Worm (Caenorhabditis elegans) whole organism, L2 larva: ENCODE measurements around the gene T25B2.1.

Source experiments
- R02D3.7 ChIP-seq: fragments of 150-350 bp; optimal IDR thresholded peaks from 2 replicates; lab custom pipeline; 2014; ENCODE audit warnings: missing biosample characterization, missing genetic modification characterization
- dmd-4 ChIP-seq: sonication (generic microtip); optimal IDR thresholded peaks from 2 replicates; lab custom pipeline; 2017; ENCODE audit warnings: missing biosample characterization, missing genetic modification characterization
- egl-27 ChIP-seq: sonication (generic microtip); optimal IDR thresholded peaks from 3 replicates; lab custom pipeline; 2017; ENCODE audit warnings: missing biosample characterization, missing genetic modification reagents, missing genetic modification characterization
- elt-1 ChIP-seq: fragments of 150-350 bp; optimal IDR thresholded peaks from 2 replicates; lab custom pipeline; 2014; ENCODE audit warnings: missing biosample characterization, missing genetic modification characterization
- elt-3 ChIP-seq: sonication (generic microtip); optimal IDR thresholded peaks from 2 replicates; lab custom pipeline; 2017; ENCODE audit warnings: missing biosample characterization, missing genetic modification characterization
- lin-13 ChIP-seq: fragments of 150-350 bp; optimal IDR thresholded peaks from 2 replicates; lab custom pipeline; 2014; ENCODE audit warnings: missing biosample characterization, missing genetic modification reagents, missing genetic modification characterization
- lin-39 ChIP-seq: fragments of 150-350 bp; optimal IDR thresholded peaks from 2 replicates; lab custom pipeline; 2014; ENCODE audit warnings: missing biosample characterization, missing genetic modification reagents, missing genetic modification characterization
- lsy-2 ChIP-seq, 2 experiments: fragments of 150-350 bp in 1 of 2; sonication (generic microtip) in 1 of 2; optimal IDR thresholded peaks; 2 replicates each; lab custom pipeline; 2014 to 2017; ENCODE audit warnings: missing biosample characterization in 2 of 2, missing genetic modification characterization in 2 of 2
- nhr-11 ChIP-seq: fragments of 150-350 bp; optimal IDR thresholded peaks from 2 replicates; lab custom pipeline; 2014; ENCODE audit warnings: missing biosample characterization, missing genetic modification characterization
- nhr-129 ChIP-seq: fragments of 150-350 bp; optimal IDR thresholded peaks from 2 replicates; lab custom pipeline; 2014; ENCODE audit warnings: missing biosample characterization, missing genetic modification characterization
- nhr-237 ChIP-seq: fragments of 150-350 bp; optimal IDR thresholded peaks from 2 replicates; lab custom pipeline; 2014; ENCODE audit warnings: missing biosample characterization, missing genetic modification characterization
- nhr-6 ChIP-seq: fragments of 150-350 bp; optimal IDR thresholded peaks from 2 replicates; lab custom pipeline; 2014; ENCODE audit warnings: missing biosample characterization, missing genetic modification characterization
- ztf-11 ChIP-seq: sonication (generic microtip); optimal IDR thresholded peaks from 2 replicates; lab custom pipeline; 2017; ENCODE audit warnings: missing biosample characterization, missing genetic modification characterization

DNA sequence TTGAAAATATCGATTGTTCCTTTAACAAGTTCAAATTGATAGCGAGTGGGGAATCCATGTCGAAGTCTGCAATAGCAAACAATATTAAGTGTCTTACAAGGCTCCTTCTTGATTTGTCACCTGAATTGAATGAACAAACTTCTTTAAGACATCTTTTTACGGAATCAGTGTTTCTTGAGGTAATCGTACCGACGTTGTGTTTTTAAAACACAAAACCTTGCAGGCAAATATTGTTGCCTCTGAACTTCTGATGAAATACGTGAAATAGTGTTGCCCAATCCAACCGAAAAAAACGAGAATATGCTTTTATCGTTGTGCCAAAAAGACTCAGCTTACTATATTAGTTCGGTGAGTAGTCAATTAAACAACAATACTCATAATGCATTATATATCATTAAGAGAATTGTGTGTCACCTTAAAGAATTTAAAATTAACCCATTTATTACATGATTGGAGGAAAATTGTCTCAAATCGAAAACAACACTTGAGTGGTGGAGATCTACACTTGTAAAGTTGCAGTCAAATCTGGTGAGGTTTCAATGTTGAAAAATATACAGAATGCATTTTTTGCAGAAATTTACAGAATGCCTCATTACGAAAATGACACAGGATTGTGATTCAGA, 4.3 kb downstream of the T25B2.1 start, which contains the start of the genes T25B2.4 and T13C5.3:
- TF ChIP-seq lsy-2 (tag; optimal IDR thresholded peaks at IDR 0.05; lab: Kevin White, UChicago) (no peak), nhr-6 (no peak), R02D3.7 (tag; lab: Kevin White, UChicago) (no peak), elt-1 (tag; lab: Kevin White, UChicago) (no peak), lin-13 (GFP tag; lab: Kevin White, UChicago) (no peak), elt-3 (tag; lab: Kevin White, UChicago) (no peak), nhr-237 (no peak), egl-27 (tag; lab: Kevin White, UChicago) (no peak), ztf-11 (tag; lab: Kevin White, UChicago) (no peak), lin-39 (tag; lab: Kevin White, UChicago) (no peak), nhr-129 (tag; lab: Kevin White, UChicago) (no peak), nhr-11 (tag; lab: Kevin White, UChicago) (no peak), dmd-4 (tag; lab: Kevin White, UChicago) (no peak)
